Worm (Caenorhabditis elegans) whole organism, L2 larva: ENCODE data around the gene str-111.

Source experiments
- lin-13 ChIP-seq: fragments of 150-350 bp; optimal IDR thresholded peaks from 2 replicates; lab custom pipeline; 2014; ENCODE audit warnings: missing biosample characterization, missing genetic modification reagents, missing genetic modification characterization
- skn-1 ChIP-seq: sonication (generic microtip); optimal IDR thresholded peaks from 2 replicates; lab custom pipeline; 2017; ENCODE audit warnings: missing biosample characterization, missing genetic modification characterization

DNA sequence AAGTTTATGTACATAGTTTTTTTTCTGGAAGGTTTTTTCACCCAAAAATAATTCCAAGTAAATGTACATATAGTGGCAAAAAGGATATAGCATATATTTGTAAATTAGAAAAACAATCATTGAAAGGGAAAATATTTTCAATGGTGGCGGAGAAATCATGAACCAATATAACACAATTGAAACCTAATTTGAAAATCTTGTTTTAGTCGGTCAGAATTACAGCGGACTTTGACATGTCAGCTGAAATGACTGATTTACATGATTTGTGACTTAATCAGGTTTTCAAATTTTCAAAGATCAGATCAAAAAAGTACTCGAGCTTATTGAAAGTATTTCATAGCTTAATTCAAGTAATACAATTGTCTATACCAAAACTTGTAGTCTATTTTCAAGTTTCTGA lies 2.8 kb upstream of the str-111 start, which contains the start of gene K05D4.9:
- TF ChIP-seq skn-1 (no peak), lin-13 (GFP tag; lab: Kevin White, UChicago) (no peak)
